Worm (Caenorhabditis elegans) whole organism, L4 larva: ENCODE measurements around the gene C44C1.6.

Experiments used
- dmd-8 ChIP-seq: fragments of 200-800 bp; sonication (Bioruptor generic); IDR thresholded peaks from 2 replicates; pipeline ENCODE4 v1.3.6; 2022; ENCODE audit warnings: missing genetic modification characterization, missing compliant biosample characterization
- dpl-1 ChIP-seq: fragments of 150-350 bp; optimal IDR thresholded peaks from 2 replicates; lab custom pipeline; 2014; ENCODE audit warnings: missing biosample characterization, missing genetic modification reagents, missing genetic modification characterization
- lin-15B ChIP-seq: fragments of 150-350 bp; sonication (generic microtip); optimal IDR thresholded peaks from 3 replicates; lab custom pipeline; 2014; ENCODE audit warnings: missing biosample characterization, missing genetic modification characterization
- lin-38 ChIP-seq: fragments of 200-800 bp; sonication (Bioruptor generic); IDR thresholded peaks from 2 replicates; pipeline ENCODE4 v1.3.6; 2022; ENCODE audit warnings: missing genetic modification reagents, missing genetic modification characterization, missing compliant biosample characterization
- nhr-11 ChIP-seq: fragments of 150-350 bp; optimal IDR thresholded peaks from 2 replicates; lab custom pipeline; 2014; ENCODE audit warnings: missing biosample characterization, missing genetic modification characterization
- nhr-237 ChIP-seq: sonication (generic microtip); optimal IDR thresholded peaks from 2 replicates; lab custom pipeline; 2017; ENCODE audit warnings: missing biosample characterization, missing genetic modification characterization
- ztf-11 ChIP-seq: fragments of 150-350 bp; optimal IDR thresholded peaks from 2 replicates; lab custom pipeline; 2014; ENCODE audit warnings: missing biosample characterization, missing genetic modification characterization

DNA sequence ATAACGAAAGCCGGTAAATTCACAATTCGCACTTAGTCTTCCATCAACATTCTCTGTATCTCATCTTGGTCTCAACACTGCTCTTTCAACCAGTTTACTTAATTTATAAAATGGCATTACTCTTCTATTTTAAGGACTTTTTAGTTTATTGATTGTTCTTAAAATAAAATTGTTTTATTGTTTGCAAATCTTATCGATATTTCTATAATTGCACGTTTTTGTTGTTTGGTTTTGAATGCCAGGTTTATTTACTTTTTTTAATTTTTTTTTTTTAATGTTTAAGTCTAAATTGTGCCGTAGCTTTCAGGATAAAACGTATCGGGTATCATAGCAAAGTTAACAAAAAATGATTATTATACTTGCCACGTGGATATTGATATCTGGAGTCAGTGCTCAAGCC is 12.5 kb downstream of the C44C1.6 start, which contains the start of gene chil-10:
- TF ChIP-seq lin-38 (GFP tag; lab: Robert Waterston, UW) (no peak), dpl-1 (GFP tag; lab: Kevin White, UChicago) (no peak), lin-15B (no peak), dmd-8 (GFP tag; lab: Robert Waterston, UW) (no peak), nhr-11 (no peak), nhr-237 (no peak), ztf-11 (tag; lab: Kevin White, UChicago) (no peak)
